Fruit fly (Drosophila melanogaster): Measurements from ENCODE around the gene CG32985.

DNA sequence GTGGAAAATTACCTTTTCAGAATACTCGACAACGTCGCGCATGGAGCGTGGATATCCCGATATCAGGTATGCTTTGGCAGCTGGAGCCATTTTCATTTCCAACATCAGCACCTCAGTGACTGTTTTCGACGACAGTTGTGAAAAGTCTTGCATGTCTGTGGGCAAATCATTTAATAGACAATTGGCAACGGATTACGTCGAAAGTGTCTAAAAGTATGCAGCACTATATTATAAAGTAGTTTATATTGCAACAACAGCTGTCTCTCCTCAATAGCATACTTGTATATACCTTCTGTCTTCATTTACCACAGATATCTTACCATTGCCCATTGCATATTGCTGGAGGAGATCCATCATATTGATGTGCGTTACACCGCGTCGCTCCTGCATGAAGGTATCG, 10.6 kb downstream of the CG32985 start:
- TF ChIP-seq CG7045 (GFP tag; optimal IDR thresholded peaks at IDR 0.05) (no peak), CG1620 (GFP tag; optimal IDR thresholded peaks at IDR 0.05) (no peak), pad (GFP tag; optimal IDR thresholded peaks at IDR 0.05) (no peak)

Measured in whole organism, adult.